Fruit fly (Drosophila melanogaster) whole organism, embryonic: Measurements from ENCODE around the gene Cont.

Source experiments
- CG18619 ChIP-seq: fragments of 200-800 bp; sonication (Bioruptor generic); optimal IDR thresholded peaks from 3 replicates; lab custom pipeline; 2017; ENCODE audit warnings: missing biosample characterization, mild to moderate bottlenecking, missing genetic modification characterization
- CG7556 ChIP-seq: fragments of 200-800 bp; sonication (Bioruptor generic); optimal IDR thresholded peaks from 2 replicates; lab custom pipeline; 2017; ENCODE audit warnings: missing biosample characterization, mild to moderate bottlenecking, missing genetic modification characterization
- Mad ChIP-seq: fragments of 200-800 bp; sonication (Bioruptor generic); optimal IDR thresholded peaks from 2 replicates; lab custom pipeline; 2016; ENCODE audit warnings: missing biosample characterization, missing genetic modification characterization
- Ravus ChIP-seq: fragments of 200-800 bp; sonication (Bioruptor generic); IDR thresholded peaks from 2 replicates; pipeline ENCODE4 v1.3.6; 2022; ENCODE audit warnings: missing biosample characterization, missing genetic modification characterization
- Sox102F ChIP-seq: fragments of 200-800 bp; sonication (Bioruptor generic); optimal IDR thresholded peaks from 2 replicates; lab custom pipeline; 2018; ENCODE audit warnings: missing biosample characterization, mild to moderate bottlenecking, missing genetic modification characterization, moderate library complexity
- bcd ChIP-seq: fragments of 200-800 bp; sonication (Bioruptor generic); optimal IDR thresholded peaks from 2 replicates; lab custom pipeline; 2017; ENCODE audit warnings: missing biosample characterization, mild to moderate bottlenecking, missing genetic modification characterization
- dm ChIP-seq: fragments of 200-800 bp; sonication (Bioruptor generic); optimal IDR thresholded peaks from 3 replicates; lab custom pipeline; 2016; ENCODE audit warnings: missing biosample characterization, missing genetic modification characterization
- hbn ChIP-seq: fragments of 200-800 bp; sonication (Bioruptor generic); IDR thresholded peaks from 2 replicates; pipeline ENCODE4 v1.3.6; 2022; ENCODE audit warnings: missing biosample characterization, missing genetic modification characterization; ENCODE audit not compliant: partially characterized antibody
- pzg ChIP-seq: fragments of 200-800 bp; sonication (Bioruptor generic); optimal IDR thresholded peaks from 3 replicates; lab custom pipeline; 2018; ENCODE audit warnings: missing biosample characterization, mild to moderate bottlenecking, missing genetic modification characterization, moderate library complexity
- rib ChIP-seq: fragments of 200-800 bp; sonication (Bioruptor generic); IDR thresholded peaks from 2 replicates; pipeline ENCODE4 v1.3.6; 2022; ENCODE audit warnings: missing biosample characterization, missing genetic modification characterization
- run ChIP-seq: fragments of 200-800 bp; sonication (Bioruptor generic); optimal IDR thresholded peaks from 3 replicates; lab custom pipeline; 2018; ENCODE audit warnings: missing biosample characterization, mild to moderate bottlenecking, missing genetic modification characterization
- sob ChIP-seq: fragments of 200-800 bp; sonication (Bioruptor generic); IDR thresholded peaks from 2 replicates; pipeline ENCODE4 v1.3.6; 2022; ENCODE audit warnings: missing biosample characterization, missing genetic modification characterization
- tna ChIP-seq: fragments of 200-800 bp; sonication (Bioruptor generic); IDR thresholded peaks from 2 replicates; pipeline ENCODE4 v1.3.6; 2022; ENCODE audit warnings: missing biosample characterization, missing genetic modification characterization; ENCODE audit not compliant: partially characterized antibody

The Cont gene

dm6 chr3R:4433441-4434077 is 52.5 kb downstream of the Cont start, which contains the start of the genes eIF3a and CG1074 (continued):
- TF ChIP-seq pzg, result peak; percentile 95
- no peak for TF ChIP-seq Ravus
- TF ChIP-seq CG7556 (GFP tag; lab: Kevin White, UChicago), result peak; percentile 24
- peak; percentile 70 for TF ChIP-seq CG18619 (GFP tag; lab: Kevin White, UChicago)
- peak; percentile 12 for TF ChIP-seq run (tag; lab: Kevin White, UChicago)
- TF ChIP-seq tna, result peak; percentile 94
- TF ChIP-seq Mad (GFP tag; lab: Kevin White, UChicago), result peak; percentile 73
- peak; percentile 86 for TF ChIP-seq sob (GFP tag; lab: Robert Waterston, UW)
- TF ChIP-seq dm (GFP tag; lab: Kevin White, UChicago), result peak; percentile 99
- peak; percentile 91 for TF ChIP-seq hbn (GFP tag; lab: Robert Waterston, UW)
- TF ChIP-seq bcd (GFP tag; lab: Kevin White, UChicago), result peak; percentile 73
- peak; percentile 80 for TF ChIP-seq rib
- no peak for TF ChIP-seq Sox102F (GFP tag; lab: Kevin White, UChicago)
